Worm (Caenorhabditis elegans) whole organism, L2 larva: ENCODE measurements around the gene C45G9.10.

Experiments
- C34F6.9 ChIP-seq: fragments of 150-350 bp; optimal IDR thresholded peaks from 2 replicates; lab custom pipeline; 2014; ENCODE audit warnings: missing biosample characterization, missing genetic modification characterization
- F13H6.1 ChIP-seq: sonication (generic microtip); optimal IDR thresholded peaks from 2 replicates; lab custom pipeline; 2016; ENCODE audit warnings: missing genetic modification characterization, missing compliant biosample characterization
- R02D3.7 ChIP-seq: fragments of 150-350 bp; optimal IDR thresholded peaks from 2 replicates; lab custom pipeline; 2014; ENCODE audit warnings: missing biosample characterization, missing genetic modification characterization
- Y55F3AM.14 ChIP-seq: fragments of 200-800 bp; sonication (Bioruptor generic); optimal IDR thresholded peaks from 2 replicates; lab custom pipeline; 2018; ENCODE audit warnings: mild to moderate bottlenecking, missing genetic modification characterization, missing compliant biosample characterization
- alr-1 ChIP-seq: fragments of 150-350 bp; optimal IDR thresholded peaks from 2 replicates; lab custom pipeline; 2014; ENCODE audit warnings: missing biosample characterization, missing genetic modification characterization
- aly-2 ChIP-seq: fragments of 150-350 bp; optimal IDR thresholded peaks from 2 replicates; lab custom pipeline; 2014; ENCODE audit warnings: missing biosample characterization, missing genetic modification characterization
- ama-1 ChIP-seq: fragments of 150-350 bp; optimal IDR thresholded peaks from 2 replicates; lab custom pipeline; 2018; ENCODE audit warnings: inconsistent platforms
- blmp-1 ChIP-seq: sonication (generic microtip); optimal IDR thresholded peaks from 2 replicates; lab custom pipeline; 2017; ENCODE audit warnings: missing genetic modification characterization, mild to moderate bottlenecking, missing compliant biosample characterization, antibody characterized with exemption, moderate library complexity; ENCODE audit not compliant: insufficient read depth
- crh-2 ChIP-seq: sonication (generic microtip); optimal IDR thresholded peaks from 2 replicates; lab custom pipeline; 2017; ENCODE audit warnings: missing biosample characterization, missing genetic modification characterization
- elt-1 ChIP-seq: fragments of 150-350 bp; optimal IDR thresholded peaks from 2 replicates; lab custom pipeline; 2014; ENCODE audit warnings: missing biosample characterization, missing genetic modification characterization
- fos-1 ChIP-seq: fragments of 150-350 bp; optimal IDR thresholded peaks from 2 replicates; lab custom pipeline; 2014; ENCODE audit warnings: missing biosample characterization, missing genetic modification characterization
- gmeb-1 ChIP-seq: fragments of 150-350 bp; optimal IDR thresholded peaks from 2 replicates; lab custom pipeline; 2014; ENCODE audit warnings: missing biosample characterization, missing genetic modification characterization
- lin-11 ChIP-seq: fragments of 150-350 bp; sonication (generic microtip); optimal IDR thresholded peaks from 2 replicates; lab custom pipeline; 2014; ENCODE audit warnings: missing biosample characterization, missing genetic modification characterization, inconsistent platforms, mixed read lengths
- lin-13 ChIP-seq: fragments of 150-350 bp; optimal IDR thresholded peaks from 2 replicates; lab custom pipeline; 2014; ENCODE audit warnings: missing biosample characterization, missing genetic modification reagents, missing genetic modification characterization
- lin-39 ChIP-seq: fragments of 150-350 bp; optimal IDR thresholded peaks from 2 replicates; lab custom pipeline; 2014; ENCODE audit warnings: missing biosample characterization, missing genetic modification reagents, missing genetic modification characterization
- lsy-2 ChIP-seq, 2 experiments: fragments of 150-350 bp in 1 of 2; sonication (generic microtip) in 1 of 2; optimal IDR thresholded peaks; 2 replicates each; lab custom pipeline; 2014 to 2017; ENCODE audit warnings: missing biosample characterization in 2 of 2, missing genetic modification characterization in 2 of 2
- mab-5 ChIP-seq: fragments of 150-350 bp; optimal IDR thresholded peaks from 2 replicates; lab custom pipeline; 2014; ENCODE audit warnings: missing biosample characterization, missing genetic modification characterization
- mdl-1 ChIP-seq, 2 experiments: fragments of 150-350 bp in 1 of 2; sonication (generic microtip) in 1 of 2; optimal IDR thresholded peaks; 2 replicates each; lab custom pipeline; 2017; ENCODE audit warnings: missing biosample characterization in 2 of 2, missing genetic modification characterization in 2 of 2
- nhr-10 ChIP-seq: sonication (generic microtip); optimal IDR thresholded peaks from 2 replicates; lab custom pipeline; 2017; ENCODE audit warnings: missing biosample characterization, missing genetic modification characterization
- nhr-12 ChIP-seq: fragments of 150-350 bp; optimal IDR thresholded peaks from 2 replicates; lab custom pipeline; 2014; ENCODE audit warnings: missing biosample characterization, missing genetic modification characterization
- nhr-129 ChIP-seq: fragments of 150-350 bp; optimal IDR thresholded peaks from 2 replicates; lab custom pipeline; 2014; ENCODE audit warnings: missing biosample characterization, missing genetic modification characterization
- nhr-21 ChIP-seq: fragments of 150-350 bp; optimal IDR thresholded peaks from 2 replicates; lab custom pipeline; 2014; ENCODE audit warnings: missing biosample characterization, missing genetic modification characterization
- nhr-237 ChIP-seq: fragments of 150-350 bp; optimal IDR thresholded peaks from 2 replicates; lab custom pipeline; 2014; ENCODE audit warnings: missing biosample characterization, missing genetic modification characterization
- nhr-25 ChIP-seq: fragments of 150-350 bp; sonication (generic microtip); optimal IDR thresholded peaks from 3 replicates; lab custom pipeline; 2014; ENCODE audit warnings: missing biosample characterization, missing genetic modification characterization
- nhr-6 ChIP-seq: fragments of 150-350 bp; optimal IDR thresholded peaks from 2 replicates; lab custom pipeline; 2014; ENCODE audit warnings: missing biosample characterization, missing genetic modification characterization
- peb-1 ChIP-seq: fragments of 150-350 bp; optimal IDR thresholded peaks from 2 replicates; lab custom pipeline; 2014; ENCODE audit warnings: missing biosample characterization, missing genetic modification characterization
- sem-4 ChIP-seq: fragments of 150-350 bp; optimal IDR thresholded peaks from 2 replicates; lab custom pipeline; 2014; ENCODE audit warnings: missing biosample characterization, missing genetic modification reagents, missing genetic modification characterization
- sma-3 ChIP-seq: sonication (generic microtip); optimal IDR thresholded peaks from 2 replicates; lab custom pipeline; 2016; ENCODE audit warnings: missing genetic modification reagents, missing genetic modification characterization, missing compliant biosample characterization
- sma-9 ChIP-seq, 2 experiments: fragments of 150-350 bp in 1 of 2; sonication (generic microtip) in 1 of 2; optimal IDR thresholded peaks; 2 replicates each; lab custom pipeline; 2014 to 2016; ENCODE audit warnings: missing genetic modification characterization in 2 of 2, mild to moderate bottlenecking in 1 of 2, missing biosample characterization in 1 of 2, missing compliant biosample characterization in 1 of 2, missing genetic modification reagents in 1 of 2, moderate library complexity in 1 of 2
- snpc-4 ChIP-seq: fragments of 150-350 bp; optimal IDR thresholded peaks from 2 replicates; lab custom pipeline; 2014; ENCODE audit warnings: missing biosample characterization, missing genetic modification characterization
- unc-39 ChIP-seq: fragments of 150-350 bp; optimal IDR thresholded peaks from 2 replicates; lab custom pipeline; 2014; ENCODE audit warnings: missing biosample characterization, missing genetic modification characterization
- unc-55 ChIP-seq: fragments of 150-350 bp; sonication (generic microtip); optimal IDR thresholded peaks from 3 replicates; lab custom pipeline; 2014; ENCODE audit warnings: missing biosample characterization, missing genetic modification reagents, missing genetic modification characterization
- zag-1 ChIP-seq: fragments of 150-350 bp; optimal IDR thresholded peaks from 2 replicates; lab custom pipeline; 2014; ENCODE audit warnings: missing biosample characterization, missing genetic modification characterization
- ztf-11 ChIP-seq: sonication (generic microtip); optimal IDR thresholded peaks from 2 replicates; lab custom pipeline; 2017; ENCODE audit warnings: missing biosample characterization, missing genetic modification characterization
- ztf-4 ChIP-seq: fragments of 150-350 bp; optimal IDR thresholded peaks from 2 replicates; lab custom pipeline; 2014; ENCODE audit warnings: missing biosample characterization, missing genetic modification characterization

The C45G9.10 gene

ce11 chrIII:5098740-5099276 lies 37.1 kb upstream of the C45G9.10 start:
- TF ChIP-seq R02D3.7 (tag; lab: Kevin White, UChicago) (no peak), aly-2 (no peak), Y55F3AM.14 (GFP tag; lab: Kevin White, UChicago) (no peak), peb-1 (tag; lab: Kevin White, UChicago) (no peak), nhr-12 (tag; lab: Kevin White, UChicago) (no peak), F13H6.1 (no peak), sem-4 (tag; lab: Kevin White, UChicago) (no peak), lsy-2 (tag; optimal IDR thresholded peaks at IDR 0.05; lab: Kevin White, UChicago) (no peak), nhr-25 (tag; lab: Kevin White, UChicago) (no peak)

- TF ChIP-seq C34F6.9 (tag; lab: Kevin White, UChicago) (no peak), snpc-4 (tag; lab: Kevin White, UChicago) (no peak), sma-9 (GFP tag; optimal IDR thresholded peaks at IDR 0.05; lab: Kevin White, UChicago) (peak; percentile 94), sma-9 (tag; optimal IDR thresholded peaks at IDR 0.05; lab: Kevin White, UChicago) (no peak), lin-39 (tag; lab: Kevin White, UChicago) (no peak), nhr-10 (tag; lab: Kevin White, UChicago) (no peak), nhr-21 (peak; percentile 82), mdl-1 (tag; optimal IDR thresholded peaks at IDR 0.05; lab: Kevin White, UChicago) (peak in 1 of 2 experiments; percentile 33), fos-1 (peak; percentile 17), F13H6.1 (no peak), sem-4 (tag; lab: Kevin White, UChicago) (no peak), aly-2 (no peak), unc-55 (GFP tag; lab: Kevin White, UChicago) (no peak), lin-11 (tag; lab: Kevin White, UChicago) (no peak), R02D3.7 (tag; lab: Kevin White, UChicago) (no peak), sma-3 (no peak), Y55F3AM.14 (GFP tag; lab: Kevin White, UChicago) (no peak), ztf-4 (tag; lab: Kevin White, UChicago) (no peak), ztf-11 (tag; lab: Kevin White, UChicago) (no peak), crh-2 (peak; percentile 5), lsy-2 (tag; optimal IDR thresholded peaks at IDR 0.05; lab: Kevin White, UChicago) (peak in 1 of 2 experiments; percentile 1), blmp-1 (tag; lab: Kevin White, UChicago) (peak; percentile 46), ama-1 (lab: Kevin White, UChicago) (no peak), unc-39 (tag; lab: Kevin White, UChicago) (no peak), mab-5 (tag; lab: Kevin White, UChicago) (no peak), nhr-25 (tag; lab: Kevin White, UChicago) (no peak), nhr-237 (tag; lab: Kevin White, UChicago) (no peak), nhr-6 (tag; lab: Kevin White, UChicago) (no peak)
These were observed 35.0 kb upstream of the C45G9.10 start for ce11 chrIII:5096741-5097140.

- TF ChIP-seq zag-1 (no peak), ama-1 (lab: Kevin White, UChicago) (no peak), nhr-129 (tag; lab: Kevin White, UChicago) (no peak), nhr-10 (tag; lab: Kevin White, UChicago) (no peak), nhr-25 (tag; lab: Kevin White, UChicago) (no peak), alr-1 (no peak), elt-1 (tag; lab: Kevin White, UChicago) (no peak)
These were observed 32.8 kb upstream of the C45G9.10 start, which contains the start of gene F54D8.10 for ce11 chrIII:5094506-5094905. Gene F54D8.10, plus strand, starts transcription at chrIII:5094806.

ce11 chrIII:5092345-5092744 lies 30.6 kb upstream of the C45G9.10 start:
- TF ChIP-seq unc-39 (tag; lab: Kevin White, UChicago) (no peak), blmp-1 (tag; lab: Kevin White, UChicago) (no peak), nhr-237 (tag; lab: Kevin White, UChicago) (no peak), sma-9 (GFP tag; optimal IDR thresholded peaks at IDR 0.05; lab: Kevin White, UChicago) (no peak), sma-9 (tag; optimal IDR thresholded peaks at IDR 0.05; lab: Kevin White, UChicago) (no peak), nhr-12 (tag; lab: Kevin White, UChicago) (no peak), gmeb-1 (tag; lab: Kevin White, UChicago) (no peak), sma-3 (no peak), lin-13 (GFP tag; lab: Kevin White, UChicago) (no peak)
